Fruit fly (Drosophila melanogaster) whole organism, embryonic: Measurements from ENCODE around the gene holn1.
A peak's percentile ranks its signal among the peaks of the same experiment; 100 is the strongest.

Experiments
- Ada2b ChIP-seq: fragments of 200-800 bp; sonication (Bioruptor generic); IDR thresholded peaks from 2 replicates; pipeline ENCODE4 v1.3.6; 2022; ENCODE audit warnings: missing biosample characterization, missing genetic modification characterization
- Atf6 ChIP-seq: fragments of 200-800 bp; sonication (Bioruptor generic); IDR thresholded peaks from 2 replicates; pipeline ENCODE4 v1.3.6; 2022; ENCODE audit warnings: missing biosample characterization, missing genetic modification characterization
- Awh ChIP-seq: fragments of 200-800 bp; sonication (Bioruptor generic); IDR thresholded peaks from 2 replicates; pipeline ENCODE4, ENCODE4 v1.3.6; 2022; ENCODE audit warnings: missing biosample characterization, missing genetic modification characterization
- Bgb ChIP-seq: fragments of 200-800 bp; sonication (Bioruptor generic); IDR thresholded peaks from 2 replicates; pipeline ENCODE4 v1.3.6; 2022; ENCODE audit warnings: missing biosample characterization, missing genetic modification characterization; ENCODE audit not compliant: partially characterized antibody
- CG10366 ChIP-seq: fragments of 200-800 bp; sonication (Bioruptor generic); IDR thresholded peaks from 2 replicates; pipeline ENCODE4 v1.3.6; 2022; ENCODE audit warnings: missing biosample characterization, missing genetic modification characterization
- CG11504 ChIP-seq: fragments of 200-800 bp; sonication (Bioruptor generic); optimal IDR thresholded peaks from 3 replicates; lab custom pipeline; 2019; ENCODE audit warnings: missing biosample characterization, mild to moderate bottlenecking, missing genetic modification characterization, moderate library complexity
- CG12299 ChIP-seq: fragments of 200-800 bp; sonication (Bioruptor generic); optimal IDR thresholded peaks from 2 replicates; lab custom pipeline; 2018; ENCODE audit warnings: missing biosample characterization, mild to moderate bottlenecking, missing genetic modification characterization
- CG14441 ChIP-seq: fragments of 200-800 bp; sonication (Bioruptor generic); IDR thresholded peaks from 2 replicates; pipeline ENCODE4 v1.3.6; 2022; ENCODE audit warnings: missing biosample characterization, missing genetic modification characterization
- CG14965 ChIP-seq: fragments of 200-800 bp; sonication (Bioruptor generic); optimal IDR thresholded peaks from 2 replicates; lab custom pipeline; 2016; ENCODE audit warnings: missing biosample characterization, missing genetic modification characterization, borderline replicate concordance
- CG15479 ChIP-seq: fragments of 200-800 bp; sonication (Bioruptor generic); optimal IDR thresholded peaks from 3 replicates; lab custom pipeline; 2019; ENCODE audit warnings: missing biosample characterization, mild to moderate bottlenecking, missing genetic modification characterization, moderate library complexity
- CG16815 ChIP-seq: fragments of 200-800 bp; sonication (Bioruptor generic); optimal IDR thresholded peaks from 3 replicates; lab custom pipeline; 2017; ENCODE audit warnings: missing biosample characterization, mild to moderate bottlenecking, missing genetic modification characterization
- CG1792 ChIP-seq: fragments of 200-800 bp; sonication (Bioruptor generic); optimal IDR thresholded peaks from 2 replicates; lab custom pipeline; 2016; ENCODE audit warnings: missing biosample characterization, missing genetic modification characterization
- CG18011 ChIP-seq: fragments of 200-800 bp; sonication (Bioruptor generic); optimal IDR thresholded peaks from 2 replicates; lab custom pipeline; 2017; ENCODE audit warnings: missing biosample characterization, missing genetic modification characterization, mild to moderate bottlenecking, moderate library complexity, missing genotype
- CG18262 ChIP-seq: fragments of 200-800 bp; optimal IDR thresholded peaks from 3 replicates; lab custom pipeline; 2019; ENCODE audit warnings: missing biosample characterization, mild to moderate bottlenecking, missing genetic modification characterization, moderate library complexity
- CG2199 ChIP-seq: fragments of 200-800 bp; sonication (Bioruptor generic); IDR thresholded peaks from 3 replicates; pipeline ENCODE4 v1.3.6; 2022; ENCODE audit warnings: missing biosample characterization, missing genetic modification characterization
- CG30020 ChIP-seq: fragments of 200-800 bp; optimal IDR thresholded peaks from 2 replicates; lab custom pipeline; 2019; ENCODE audit warnings: missing biosample characterization, mild to moderate bottlenecking, missing genetic modification characterization, moderate library complexity
- CG3065 ChIP-seq: fragments of 200-800 bp; sonication (Bioruptor generic); optimal IDR thresholded peaks from 2 replicates; lab custom pipeline; 2016; ENCODE audit warnings: missing biosample characterization, missing genetic modification characterization
- CG5953 ChIP-seq: fragments of 200-800 bp; sonication (Bioruptor generic); IDR thresholded peaks from 2 replicates; pipeline ENCODE4 v1.3.6; 2022; ENCODE audit warnings: missing biosample characterization, missing genetic modification characterization
- CG6683 ChIP-seq: fragments of 200-800 bp; sonication (Bioruptor generic); optimal IDR thresholded peaks from 2 replicates; lab custom pipeline; 2017; ENCODE audit warnings: missing biosample characterization, mild to moderate bottlenecking, missing genetic modification characterization, missing genetic modification reagents
- CG6854 ChIP-seq: fragments of 200-800 bp; sonication (Bioruptor generic); optimal IDR thresholded peaks from 3 replicates; lab custom pipeline; 2017; ENCODE audit warnings: missing biosample characterization, mild to moderate bottlenecking, missing genetic modification characterization
- CG7928 ChIP-seq: fragments of 200-800 bp; sonication (Bioruptor generic); optimal IDR thresholded peaks from 2 replicates; lab custom pipeline; 2017; ENCODE audit warnings: missing biosample characterization, mild to moderate bottlenecking, missing genetic modification characterization
- CG8089 ChIP-seq: fragments of 200-800 bp; sonication (Bioruptor generic); optimal IDR thresholded peaks from 3 replicates; lab custom pipeline; 2016; ENCODE audit warnings: missing biosample characterization, missing genetic modification characterization
- CG8944 ChIP-seq: fragments of 200-800 bp; sonication (Bioruptor generic); optimal IDR thresholded peaks from 3 replicates; lab custom pipeline; 2016; ENCODE audit warnings: missing biosample characterization, missing genetic modification characterization
- CG9876 ChIP-seq: fragments of 200-800 bp; sonication (Bioruptor generic); optimal IDR thresholded peaks from 2 replicates; lab custom pipeline; 2016; ENCODE audit warnings: missing biosample characterization, missing genetic modification characterization
- Dip3 ChIP-seq: fragments of 200-800 bp; sonication (Bioruptor generic); optimal IDR thresholded peaks from 3 replicates; lab custom pipeline; 2016; ENCODE audit warnings: missing biosample characterization, missing genetic modification characterization
- Dp ChIP-seq: fragments of 200-800 bp; sonication (Bioruptor generic); optimal IDR thresholded peaks from 2 replicates; lab custom pipeline; 2018; ENCODE audit warnings: missing biosample characterization, mild to moderate bottlenecking, missing genetic modification characterization, moderate library complexity
- Ets65A ChIP-seq: fragments of 200-800 bp; sonication (Bioruptor generic); peaks from one replicate; lab custom pipeline; 2016; ENCODE audit warnings: missing biosample characterization, missing genetic modification characterization
- HmgD ChIP-seq: fragments of 200-800 bp; sonication (Bioruptor generic); optimal IDR thresholded peaks from 3 replicates; lab custom pipeline; 2016; ENCODE audit warnings: missing biosample characterization, missing genetic modification characterization
- Nf-YB ChIP-seq: fragments of 200-800 bp; sonication (Bioruptor generic); optimal IDR thresholded peaks from 3 replicates; lab custom pipeline; 2019; ENCODE audit warnings: missing biosample characterization, mild to moderate bottlenecking, missing genetic modification characterization, moderate library complexity
- Six4 ChIP-seq: fragments of 200-800 bp; sonication (Bioruptor generic); optimal IDR thresholded peaks from 2 replicates; lab custom pipeline; 2016; ENCODE audit warnings: missing biosample characterization, missing genetic modification characterization
- Sox100B ChIP-seq: fragments of 200-800 bp; sonication (Bioruptor generic); optimal IDR thresholded peaks from 3 replicates; lab custom pipeline; 2018; ENCODE audit warnings: missing biosample characterization, mild to moderate bottlenecking, missing genetic modification characterization
- chinmo ChIP-seq: fragments of 200-800 bp; sonication (Bioruptor generic); IDR thresholded peaks from 4 replicates; pipeline ENCODE4 v1.3.6; 2022; ENCODE audit warnings: missing biosample characterization, missing genetic modification characterization; ENCODE audit not compliant: partially characterized antibody
- corto ChIP-seq: fragments of 200-800 bp; sonication (Bioruptor generic); optimal IDR thresholded peaks from 2 replicates; lab custom pipeline; 2016; ENCODE audit warnings: missing biosample characterization, mild to moderate bottlenecking, missing genetic modification characterization, moderate library complexity
- crc ChIP-seq: fragments of 200-800 bp; sonication (Bioruptor generic); optimal IDR thresholded peaks from 2 replicates; lab custom pipeline; 2016; ENCODE audit warnings: missing biosample characterization, missing genetic modification characterization
- dm ChIP-seq: fragments of 200-800 bp; sonication (Bioruptor generic); optimal IDR thresholded peaks from 3 replicates; lab custom pipeline; 2016; ENCODE audit warnings: missing biosample characterization, missing genetic modification characterization
- fu2 ChIP-seq: fragments of 200-800 bp; sonication (Bioruptor generic); optimal IDR thresholded peaks from 2 replicates; lab custom pipeline; 2016; ENCODE audit warnings: missing biosample characterization, missing genetic modification characterization
- gcm2 ChIP-seq: fragments of 200-800 bp; sonication (Bioruptor generic); optimal IDR thresholded peaks from 2 replicates; lab custom pipeline; 2016; ENCODE audit warnings: missing biosample characterization, missing genetic modification characterization
- gsb-n ChIP-seq: fragments of 200-800 bp; sonication (Bioruptor generic); optimal IDR thresholded peaks from 3 replicates; lab custom pipeline; 2018; ENCODE audit warnings: missing biosample characterization, mild to moderate bottlenecking, missing genetic modification characterization
- maf-S ChIP-seq: fragments of 200-800 bp; sonication (Bioruptor generic); optimal IDR thresholded peaks from 2 replicates; lab custom pipeline; 2016; ENCODE audit warnings: missing biosample characterization, missing genetic modification characterization
- org-1 ChIP-seq: fragments of 200-800 bp; sonication (Bioruptor generic); optimal IDR thresholded peaks from 2 replicates; lab custom pipeline; 2017; ENCODE audit warnings: missing biosample characterization, missing genetic modification characterization
- peb ChIP-seq: fragments of 200-800 bp; sonication (Bioruptor generic); IDR thresholded peaks from 2 replicates; pipeline ENCODE4 v1.3.6; 2022; ENCODE audit warnings: missing biosample characterization, missing genetic modification characterization
- pho ChIP-seq: fragments of 200-800 bp; sonication (Bioruptor generic); optimal IDR thresholded peaks from 2 replicates; lab custom pipeline; 2016; ENCODE audit warnings: missing biosample characterization, missing genetic modification characterization
- phol ChIP-seq: fragments of 200-800 bp; sonication (Bioruptor generic); optimal IDR thresholded peaks from 3 replicates; lab custom pipeline; 2018; ENCODE audit warnings: missing biosample characterization, mild to moderate bottlenecking, missing genetic modification characterization, moderate library complexity
- salm ChIP-seq: fragments of 200-800 bp; sonication (Bioruptor generic); optimal IDR thresholded peaks from 2 replicates; lab custom pipeline; 2018; ENCODE audit warnings: missing biosample characterization, mild to moderate bottlenecking, missing genetic modification characterization
- sob ChIP-seq: fragments of 200-800 bp; sonication (Bioruptor generic); IDR thresholded peaks from 2 replicates; pipeline ENCODE4 v1.3.6; 2022; ENCODE audit warnings: missing biosample characterization, missing genetic modification characterization
- unpg ChIP-seq: fragments of 200-800 bp; sonication (Bioruptor generic); optimal IDR thresholded peaks from 3 replicates; lab custom pipeline; 2018; ENCODE audit warnings: missing biosample characterization, mild to moderate bottlenecking, missing genetic modification characterization, moderate library complexity
- vvl ChIP-seq: fragments of 200-800 bp; sonication (Bioruptor generic); IDR thresholded peaks from 2 replicates; pipeline ENCODE4 v1.3.6; 2022; ENCODE audit warnings: missing biosample characterization, missing genetic modification characterization
- wek ChIP-seq: fragments of 200-800 bp; sonication (Bioruptor generic); optimal IDR thresholded peaks from 3 replicates; lab custom pipeline; 2018; ENCODE audit warnings: missing biosample characterization, mild to moderate bottlenecking, missing genetic modification characterization, moderate library complexity

The holn1 gene

DNA sequence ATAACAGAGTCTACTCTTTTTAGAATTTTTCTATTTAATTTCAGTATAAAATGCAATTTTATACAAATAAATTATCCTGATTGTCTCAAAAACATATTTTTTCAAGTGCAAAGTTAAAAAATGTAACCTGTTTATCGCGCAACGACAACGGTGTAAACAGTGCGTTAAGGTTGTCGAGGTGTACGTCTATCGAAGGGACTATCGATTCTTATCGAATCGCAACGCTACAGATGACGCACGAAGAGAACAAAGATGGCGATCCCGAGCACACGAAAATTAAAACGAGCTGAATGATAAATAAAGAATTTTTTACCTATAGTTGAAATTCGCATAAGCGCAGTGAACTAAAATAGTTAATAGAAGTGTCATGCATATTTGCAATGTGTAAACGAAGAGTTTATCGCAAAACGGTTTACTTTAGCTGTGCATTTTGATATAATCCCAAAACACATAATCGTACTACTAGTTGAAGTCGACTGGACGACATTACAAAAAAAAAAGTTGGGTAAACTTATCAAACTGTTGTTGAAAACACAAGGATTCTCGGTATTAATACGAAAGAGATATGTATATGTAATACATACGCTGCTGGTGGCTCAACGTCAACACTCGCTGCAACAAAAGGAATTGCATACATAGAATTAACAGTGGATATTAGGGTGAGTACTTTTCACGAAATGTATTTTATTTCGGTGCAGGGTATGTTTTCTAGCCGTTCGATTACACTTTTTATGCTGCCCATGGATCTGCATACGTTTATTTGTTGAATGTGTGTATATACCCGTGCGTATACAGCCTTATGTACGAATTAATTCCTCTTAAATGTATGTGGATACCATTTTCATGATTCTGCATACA lies 47.7 kb upstream of the holn1 start, which contains the start of gene da (continued):
- TF ChIP-seq CG5953: no peak
- TF ChIP-seq CG14965 (GFP tag; lab: Kevin White, UChicago): no peak
- peak; percentile 59 for TF ChIP-seq CG14441 (GFP tag; lab: Robert Waterston, UW)
- TF ChIP-seq salm: peak; percentile 29
- TF ChIP-seq pho (GFP tag; lab: Kevin White, UChicago): peak; percentile 73
- peak; percentile 72 for TF ChIP-seq CG11504
- peak; percentile 52; the same call in 1 of the 2 replicates for TF ChIP-seq Awh (GFP tag; lab: Robert Waterston, UW)
- peak; percentile 99 for TF ChIP-seq CG30020 (tag; lab: Kevin White, UChicago)
- TF ChIP-seq Dp (GFP tag; lab: Kevin White, UChicago): peak; percentile 14
- TF ChIP-seq corto (GFP tag; lab: Kevin White, UChicago): no peak
- peak; percentile 100 for TF ChIP-seq phol (tag; lab: Kevin White, UChicago)
- no peak for TF ChIP-seq gcm2
- peak; percentile 32 for TF ChIP-seq fu2 (GFP tag; lab: Kevin White, UChicago)
- TF ChIP-seq CG1792: peak; percentile 34
- TF ChIP-seq CG7928 (GFP tag; lab: Kevin White, UChicago): no peak
- TF ChIP-seq CG18262: peak; percentile 58
- TF ChIP-seq CG3065: no peak
- TF ChIP-seq vvl: peak; percentile 75
- peak; percentile 63; the same call in 1 of the 2 replicates for TF ChIP-seq CG10366 (GFP tag; lab: Robert Waterston, UW)
- peak; percentile 81 for TF ChIP-seq CG15479
- peak; percentile 53 for TF ChIP-seq HmgD
- TF ChIP-seq Atf6 (GFP tag; lab: Robert Waterston, UW): peak; percentile 63
- TF ChIP-seq Nf-YB (GFP tag; lab: Kevin White, UChicago): peak; percentile 38
- TF ChIP-seq CG6683 (GFP tag; lab: Kevin White, UChicago): no peak
- peak; percentile 31 for TF ChIP-seq gsb-n (tag; lab: Kevin White, UChicago)
- TF ChIP-seq CG6854 (GFP tag; lab: Kevin White, UChicago): peak; percentile 38
- TF ChIP-seq Bgb (GFP tag; lab: Robert Waterston, UW): peak; percentile 49; the same call in 1 of the 2 replicates
- peak; percentile 76 for TF ChIP-seq dm (GFP tag; lab: Kevin White, UChicago)
- peak; percentile 15 for TF ChIP-seq wek
- peak; percentile 42 for TF ChIP-seq maf-S
- 0 out of 3 replicates have a peak, but pooled peaks have one; percentile 68 for TF ChIP-seq CG2199 (GFP tag; lab: Robert Waterston, UW)
- TF ChIP-seq peb (GFP tag; lab: Robert Waterston, UW): peak; percentile 31; the same call in 1 of the 2 replicates
- TF ChIP-seq CG8089 (GFP tag; lab: Kevin White, UChicago): peak; percentile 32
- peak; percentile 20 for TF ChIP-seq CG18011 (GFP tag; lab: Kevin White, UChicago)
- peak; percentile 45 for TF ChIP-seq Dip3
- peak; percentile 78 for TF ChIP-seq Ets65A
- TF ChIP-seq CG8944 (GFP tag; lab: Kevin White, UChicago): peak; percentile 23
- peak; percentile 52 for TF ChIP-seq unpg (GFP tag; lab: Kevin White, UChicago)
- peak; percentile 62; the same call in 1 of the 2 replicates for TF ChIP-seq sob (GFP tag; lab: Robert Waterston, UW)
- TF ChIP-seq CG9876 (GFP tag; lab: Kevin White, UChicago): peak; percentile 19
- TF ChIP-seq Ada2b (GFP tag; lab: Robert Waterston, UW): peak; percentile 61
- peak; percentile 51 for TF ChIP-seq Sox100B (GFP tag; lab: Kevin White, UChicago)
- no peak for TF ChIP-seq org-1 (GFP tag; lab: Kevin White, UChicago)
- TF ChIP-seq crc: peak; percentile 34
- no peak for TF ChIP-seq CG12299
- TF ChIP-seq Six4 (GFP tag; lab: Kevin White, UChicago): peak; percentile 15
- TF ChIP-seq CG16815: peak; percentile 19
- 0 out of 4 replicates have a peak, but pooled peaks have one; percentile 52 for TF ChIP-seq chinmo (GFP tag; lab: Robert Waterston, UW)
